Fruit fly (Drosophila melanogaster) whole organism: ENCODE data around the gene CG6055.

Experiments used
- CG8478 ChIP-seq: fragments of >200 bp; optimal IDR thresholded peaks from 2 replicates; lab custom pipeline; 2018; ENCODE audit warnings: inconsistent platforms
- Dll ChIP-seq: fragments of >200 bp; optimal IDR thresholded peaks from 2 replicates; lab custom pipeline; 2017
- EcR ChIP-seq, 2 experiments: fragments of >200 bp; optimal IDR thresholded peaks; 2 replicates each; lab custom pipeline; 2017; ENCODE audit warnings: missing biosample characterization in 2 of 2, missing genetic modification characterization in 2 of 2, missing genetic modification reagents in 2 of 2
- psq ChIP-seq: fragments of >200 bp; optimal IDR thresholded peaks from 2 replicates; lab custom pipeline; 2017
- usp ChIP-seq: fragments of >200 bp; optimal IDR thresholded peaks from 2 replicates; lab custom pipeline; 2017; ENCODE audit warnings: missing biosample characterization, missing genetic modification characterization, mixed read lengths

dm6 chr2L:7442929-7443328 lies 23.4 kb upstream of the CG6055 start:
- TF ChIP-seq EcR (GFP tag; optimal IDR thresholded peaks at IDR 0.05; lab: Kevin White, UChicago) (no peak), Dll (no peak), CG8478 (lab: Kevin White, UChicago) (no peak), usp (GFP tag; lab: Kevin White, UChicago) (no peak), psq (lab: Kevin White, UChicago) (no peak)
